Worm (Caenorhabditis elegans) whole organism, young adult: ENCODE measurements around the gene R166.3.

Experiments used
- B0019.2 ChIP-seq: fragments of 200-800 bp; sonication (Bioruptor generic); conservative IDR thresholded peaks from 2 replicates; pipeline ENCODE4 v1.3.6; 2022; ENCODE audit warnings: missing genetic modification reagents, missing genetic modification characterization, missing compliant biosample characterization
- B0035.1 ChIP-seq: sonication (generic microtip); optimal IDR thresholded peaks from 2 replicates; lab custom pipeline; 2016; ENCODE audit warnings: missing genetic modification characterization, mild to moderate bottlenecking, missing compliant biosample characterization, missing genotype, missing genetic modification reagents
- B0261.1 ChIP-seq: sonication (generic microtip); optimal IDR thresholded peaks from 2 replicates; lab custom pipeline; 2016; ENCODE audit warnings: mild to moderate bottlenecking, missing genetic modification characterization, moderate library complexity, missing compliant biosample characterization
- F23B12.7 ChIP-seq: sonication (generic microtip); optimal IDR thresholded peaks from 2 replicates; lab custom pipeline; 2017; ENCODE audit warnings: missing genetic modification characterization, mild to moderate bottlenecking, missing compliant biosample characterization, antibody characterized with exemption, moderate library complexity; ENCODE audit not compliant: insufficient read depth
- F37B4.10 ChIP-seq: fragments of 200-800 bp; sonication (Bioruptor generic); IDR thresholded peaks from 2 replicates; pipeline ENCODE4 v1.3.6; 2022; ENCODE audit warnings: missing genetic modification characterization, missing compliant biosample characterization
- F49E8.2 ChIP-seq: sonication (generic microtip); optimal IDR thresholded peaks from 3 replicates; lab custom pipeline; 2017; ENCODE audit warnings: missing genetic modification characterization, mild to moderate bottlenecking, missing compliant biosample characterization, antibody characterized with exemption, moderate library complexity; ENCODE audit not compliant: insufficient read depth
- K11D2.4 ChIP-seq: fragments of 200-800 bp; sonication (Bioruptor generic); IDR thresholded peaks from 2 replicates; pipeline ENCODE4 v1.3.6; 2022; ENCODE audit warnings: missing genetic modification reagents, missing genetic modification characterization, missing compliant biosample characterization
- T07F8.4 ChIP-seq: sonication (generic microtip); optimal IDR thresholded peaks from 2 replicates; lab custom pipeline; 2016; ENCODE audit warnings: mild to moderate bottlenecking, missing genetic modification characterization, moderate library complexity, missing compliant biosample characterization
- Y95B8A.8 ChIP-seq: fragments of 200-800 bp; sonication (Bioruptor generic); IDR thresholded peaks from 2 replicates; pipeline ENCODE4 v1.3.6; 2022; ENCODE audit warnings: missing genetic modification reagents, missing genetic modification characterization, missing compliant biosample characterization
- ZK185.1 ChIP-seq: sonication (generic microtip); optimal IDR thresholded peaks from 2 replicates; lab custom pipeline; 2016; ENCODE audit warnings: mild to moderate bottlenecking, missing genetic modification characterization, missing compliant biosample characterization; ENCODE audit not compliant: poor library complexity, severe bottlenecking
- ama-1 ChIP-seq, 3 experiments: fragments of 150-350 bp in 1 of 3; sonication (generic microtip) in 2 of 3; optimal IDR thresholded peaks; 2 replicates each; lab custom pipeline; 2014 to 2018; ENCODE audit warnings: missing biosample characterization in 2 of 3, missing genetic modification characterization in 2 of 3, missing genetic modification reagents in 2 of 3
- attf-5 ChIP-seq: fragments of 200-800 bp; sonication (Bioruptor generic); optimal IDR thresholded peaks from 2 replicates; lab custom pipeline; 2018; ENCODE audit warnings: mild to moderate bottlenecking, missing genetic modification characterization, missing compliant biosample characterization
- ceh-100 ChIP-seq: fragments of 200-800 bp; sonication (Bioruptor generic); IDR thresholded peaks from 2 replicates; pipeline ENCODE4 v1.3.6; 2022; ENCODE audit warnings: missing genetic modification reagents, missing genetic modification characterization, missing compliant biosample characterization
- ceh-40 ChIP-seq: fragments of 200-800 bp; sonication (Bioruptor generic); IDR thresholded peaks from 2 replicates; pipeline ENCODE4 v1.3.6; 2022; ENCODE audit warnings: missing genetic modification characterization, missing compliant biosample characterization
- ceh-58 ChIP-seq: fragments of 200-800 bp; sonication (Bioruptor generic); IDR thresholded peaks from 2 replicates; pipeline ENCODE4 v1.3.6; 2022; ENCODE audit warnings: missing genetic modification characterization, missing compliant biosample characterization
- die-1 ChIP-seq: sonication (generic microtip); optimal IDR thresholded peaks from 2 replicates; lab custom pipeline; 2016; ENCODE audit warnings: missing genotype, mild to moderate bottlenecking, missing genetic modification characterization, missing compliant biosample characterization
- dox-1 ChIP-seq: fragments of 200-800 bp; sonication (Bioruptor generic); IDR thresholded peaks from 2 replicates; pipeline ENCODE4 v1.3.6; 2022; ENCODE audit warnings: missing genetic modification reagents, missing genetic modification characterization, missing compliant biosample characterization
- dpff-1 ChIP-seq: sonication (generic microtip); optimal IDR thresholded peaks from 2 replicates; lab custom pipeline; 2017; ENCODE audit warnings: mild to moderate bottlenecking, missing genetic modification characterization, missing compliant biosample characterization
- dpl-1 ChIP-seq: fragments of 150-350 bp; optimal IDR thresholded peaks from 2 replicates; lab custom pipeline; 2014; ENCODE audit warnings: missing biosample characterization, missing genetic modification reagents, missing genetic modification characterization
- efl-1 ChIP-seq: fragments of 150-350 bp; optimal IDR thresholded peaks from 2 replicates; lab custom pipeline; 2014; ENCODE audit warnings: missing biosample characterization, missing genetic modification reagents, missing genetic modification characterization
- ets-4 ChIP-seq: fragments of 200-800 bp; sonication (Bioruptor generic); optimal IDR thresholded peaks from 2 replicates; lab custom pipeline; 2018; ENCODE audit warnings: mild to moderate bottlenecking, missing genetic modification characterization, missing compliant biosample characterization
- fkh-3 ChIP-seq: sonication (generic microtip); optimal IDR thresholded peaks from 2 replicates; lab custom pipeline; 2016; ENCODE audit warnings: mild to moderate bottlenecking, missing genetic modification characterization, missing compliant biosample characterization
- gei-17 ChIP-seq: fragments of 200-800 bp; sonication (Bioruptor generic); optimal IDR thresholded peaks from 2 replicates; lab custom pipeline; 2018; ENCODE audit warnings: mild to moderate bottlenecking, missing genetic modification characterization, missing compliant biosample characterization
- him-1 ChIP-seq: sonication (generic microtip); optimal IDR thresholded peaks from 2 replicates; lab custom pipeline; 2016; ENCODE audit warnings: missing genotype, missing genetic modification reagents, missing genetic modification characterization, missing compliant biosample characterization
- hlh-12 ChIP-seq: sonication (generic microtip); optimal IDR thresholded peaks from 2 replicates; lab custom pipeline; 2016; ENCODE audit warnings: missing genetic modification characterization, missing compliant biosample characterization
- hrde-1 ChIP-seq: sonication (generic microtip); optimal IDR thresholded peaks from 2 replicates; lab custom pipeline; 2016; ENCODE audit warnings: missing genetic modification characterization, mild to moderate bottlenecking, missing compliant biosample characterization, moderate library complexity, missing genotype, missing genetic modification reagents, borderline replicate concordance
- hsf-1 ChIP-seq: fragments of 200-800 bp; sonication (Bioruptor generic); IDR thresholded peaks from 2 replicates; pipeline ENCODE4 v1.3.6; 2022; ENCODE audit warnings: missing genetic modification reagents, missing genetic modification characterization, missing compliant biosample characterization
- let-526 ChIP-seq: fragments of 200-800 bp; sonication (Bioruptor generic); IDR thresholded peaks from 2 replicates; pipeline ENCODE4 v1.3.6; 2022; ENCODE audit warnings: missing genetic modification reagents, missing genetic modification characterization, missing compliant biosample characterization
- lin-40 ChIP-seq: sonication (generic microtip); optimal IDR thresholded peaks from 2 replicates; lab custom pipeline; 2016; ENCODE audit warnings: missing genetic modification characterization, mild to moderate bottlenecking, missing compliant biosample characterization, missing genotype, missing genetic modification reagents
- madf-3 ChIP-seq: fragments of 200-800 bp; sonication (Bioruptor generic); IDR thresholded peaks from 2 replicates; pipeline ENCODE4 v1.3.6; 2022; ENCODE audit warnings: missing genetic modification reagents, missing genetic modification characterization, missing compliant biosample characterization
- madf-6 ChIP-seq: fragments of 200-800 bp; sonication (Bioruptor generic); IDR thresholded peaks from 2 replicates; pipeline ENCODE4 v1.3.6; 2022; ENCODE audit warnings: missing genetic modification reagents, missing genetic modification characterization, missing compliant biosample characterization
- madf-8 ChIP-seq: fragments of 200-800 bp; sonication (Bioruptor generic); conservative IDR thresholded peaks from 2 replicates; pipeline ENCODE4 v1.3.6; 2022; ENCODE audit warnings: missing genetic modification reagents, missing genetic modification characterization, missing compliant biosample characterization
- mcd-1 ChIP-seq: fragments of 200-800 bp; sonication (Bioruptor generic); IDR thresholded peaks from 2 replicates; pipeline ENCODE4 v1.3.6; 2022; ENCODE audit warnings: missing genetic modification reagents, missing genetic modification characterization, missing compliant biosample characterization
- mel-28 ChIP-seq: sonication (generic microtip); optimal IDR thresholded peaks from 2 replicates; lab custom pipeline; 2016; ENCODE audit warnings: borderline replicate concordance, mild to moderate bottlenecking, missing genetic modification characterization, missing compliant biosample characterization
- mes-4 ChIP-seq: sonication (generic microtip); optimal IDR thresholded peaks from 2 replicates; lab custom pipeline; 2016; ENCODE audit warnings: missing genotype, missing genetic modification characterization, missing compliant biosample characterization
- nhr-179 ChIP-seq: sonication (generic microtip); optimal IDR thresholded peaks from 2 replicates; lab custom pipeline; 2016; ENCODE audit warnings: mild to moderate bottlenecking, missing genetic modification characterization, missing compliant biosample characterization
- nhr-90 ChIP-seq: sonication (generic microtip); optimal IDR thresholded peaks from 2 replicates; lab custom pipeline; 2016; ENCODE audit warnings: missing genotype, mild to moderate bottlenecking, missing genetic modification characterization, missing compliant biosample characterization
- pbrm-1 ChIP-seq: fragments of 200-800 bp; sonication (Bioruptor generic); IDR thresholded peaks from 2 replicates; pipeline ENCODE4 v1.3.6; 2022; ENCODE audit warnings: missing genetic modification reagents, missing genetic modification characterization, missing compliant biosample characterization
- pha-4 ChIP-seq: fragments of 150-350 bp; sonication (generic microtip); optimal IDR thresholded peaks from 2 replicates; lab custom pipeline; 2014; ENCODE audit warnings: missing biosample characterization, missing genetic modification reagents, missing genetic modification characterization
- rcor-1 ChIP-seq: fragments of 200-800 bp; sonication (Bioruptor generic); IDR thresholded peaks from 2 replicates; pipeline ENCODE4 v1.3.6; 2022; ENCODE audit warnings: missing genetic modification reagents, missing genetic modification characterization, missing compliant biosample characterization
- snpc-4 ChIP-seq, 5 experiments: fragments of 150-350 bp in 1 of 5; sonication (generic microtip) in 4 of 5; optimal IDR thresholded peaks; 2 replicates each; lab custom pipeline; 2014 to 2018; ENCODE audit warnings: missing genetic modification characterization in 5 of 5, missing biosample characterization in 3 of 5, antibody characterized with exemption in 2 of 5, mild to moderate bottlenecking in 2 of 5, missing compliant biosample characterization in 2 of 5, missing genotype in 2 of 5, moderate library complexity in 2 of 5, missing genetic modification reagents in 1 of 5
- somi-1 ChIP-seq: fragments of 200-800 bp; sonication (Bioruptor generic); optimal IDR thresholded peaks from 2 replicates; lab custom pipeline; 2018; ENCODE audit warnings: mild to moderate bottlenecking, missing genetic modification characterization, missing compliant biosample characterization
- tbx-9 ChIP-seq: sonication (generic microtip); optimal IDR thresholded peaks from 2 replicates; lab custom pipeline; 2016; ENCODE audit warnings: borderline replicate concordance, missing genetic modification characterization, inconsistent platforms, missing compliant biosample characterization
- xnd-1 ChIP-seq: sonication (generic microtip); optimal IDR thresholded peaks from 2 replicates; lab custom pipeline; 2016; ENCODE audit warnings: missing genotype, missing genetic modification reagents, missing genetic modification characterization, missing compliant biosample characterization
- ztf-22 ChIP-seq: fragments of 200-800 bp; sonication (Bioruptor generic); optimal IDR thresholded peaks from 2 replicates; lab custom pipeline; 2018; ENCODE audit warnings: mild to moderate bottlenecking, missing genetic modification characterization, moderate library complexity, missing compliant biosample characterization
- ztf-25 ChIP-seq: fragments of 200-800 bp; sonication (Bioruptor generic); IDR thresholded peaks from 2 replicates; pipeline ENCODE4 v1.3.6; 2022; ENCODE audit warnings: missing genetic modification reagents, missing genetic modification characterization, missing compliant biosample characterization
- ztf-26 ChIP-seq: sonication (generic microtip); optimal IDR thresholded peaks from 2 replicates; lab custom pipeline; 2017; ENCODE audit warnings: missing genetic modification characterization, missing compliant biosample characterization
- ztf-6 ChIP-seq: fragments of 200-800 bp; sonication (Bioruptor generic); IDR thresholded peaks from 2 replicates; pipeline ENCODE4 v1.3.6; 2022; ENCODE audit warnings: missing genetic modification reagents, missing genetic modification characterization, missing compliant biosample characterization

R166.3 gene

ce11 chrII:10558962-10559415 lies 19.9 kb upstream of the R166.3 start (continued):
- TF ChIP-seq ZK185.1 (tag; lab: Kevin White, UChicago) (no peak), ceh-58 (GFP tag; lab: Robert Waterston, UW) (no peak), nhr-179 (tag; lab: Kevin White, UChicago) (no peak), hsf-1 (GFP tag; lab: Robert Waterston, UW) (0 out of 2 replicates have a peak, but pooled peaks have one; percentile 13), madf-8 (GFP tag; lab: Robert Waterston, UW) (no peak), madf-3 (GFP tag; lab: Robert Waterston, UW) (no peak), attf-5 (GFP tag; lab: Kevin White, UChicago) (peak; percentile 37), hrde-1 (tag; lab: Kevin White, UChicago) (no peak), hlh-12 (tag; lab: Kevin White, UChicago) (no peak), pbrm-1 (GFP tag; lab: Robert Waterston, UW) (no peak), pha-4 (tag; lab: Kevin White, UChicago) (no peak), somi-1 (GFP tag; lab: Kevin White, UChicago) (peak; percentile 43), nhr-90 (tag; lab: Kevin White, UChicago) (no peak), xnd-1 (tag; lab: Kevin White, UChicago) (no peak), ceh-40 (GFP tag; lab: Robert Waterston, UW) (no peak), efl-1 (GFP tag; lab: Kevin White, UChicago) (no peak), tbx-9 (tag; lab: Kevin White, UChicago) (no peak), let-526 (no peak), ets-4 (GFP tag; lab: Kevin White, UChicago) (no peak), fkh-3 (tag; lab: Kevin White, UChicago) (no peak), dox-1 (GFP tag; lab: Robert Waterston, UW) (peak; percentile 53; the same call in 1 of the 2 replicates), ztf-25 (no peak), F37B4.10 (GFP tag; lab: Robert Waterston, UW) (no peak), mel-28 (tag; lab: Kevin White, UChicago) (no peak), him-1 (tag; lab: Kevin White, UChicago) (no peak), snpc-4 (GFP tag; optimal IDR thresholded peaks at IDR 0.05; lab: Kevin White, UChicago) (no peak), snpc-4 (tag; optimal IDR thresholded peaks at IDR 0.05; lab: Kevin White, UChicago) (peak in 1 of 4 experiments; percentile 39), dpl-1 (no peak), ztf-22 (no peak), Y95B8A.8 (0 out of 2 replicates have a peak, but pooled peaks have one; percentile 24), madf-6 (GFP tag; lab: Robert Waterston, UW) (0 out of 2 replicates have a peak, but pooled peaks have one; percentile 21), ztf-6 (GFP tag; lab: Robert Waterston, UW) (no peak), ama-1 (optimal IDR thresholded peaks at IDR 0.05; lab: Kevin White, UChicago) (no peak), ama-1 (GFP tag; optimal IDR thresholded peaks at IDR 0.05; lab: Kevin White, UChicago) (no peak), rcor-1 (GFP tag; lab: Robert Waterston, UW) (no peak), die-1 (no peak), B0019.2 (GFP tag; lab: Robert Waterston, UW) (no peak), B0035.1 (tag; lab: Kevin White, UChicago) (no peak), ceh-100 (GFP tag; lab: Robert Waterston, UW) (no peak), mcd-1 (peak; percentile 39; the same call in 1 of the 2 replicates), B0261.1 (tag; lab: Kevin White, UChicago) (no peak), mes-4 (tag; lab: Kevin White, UChicago) (no peak), F49E8.2 (tag; lab: Kevin White, UChicago) (no peak), gei-17 (GFP tag; lab: Kevin White, UChicago) (no peak), T07F8.4 (tag; lab: Kevin White, UChicago) (no peak), dpff-1 (tag; lab: Kevin White, UChicago) (no peak), lin-40 (tag; lab: Kevin White, UChicago) (peak; percentile 4), ztf-26 (peak; percentile 44), F23B12.7 (no peak), K11D2.4 (peak; percentile 85)
